Worm (Caenorhabditis elegans): ENCODE measurements around the gene crn-7.

DNA sequence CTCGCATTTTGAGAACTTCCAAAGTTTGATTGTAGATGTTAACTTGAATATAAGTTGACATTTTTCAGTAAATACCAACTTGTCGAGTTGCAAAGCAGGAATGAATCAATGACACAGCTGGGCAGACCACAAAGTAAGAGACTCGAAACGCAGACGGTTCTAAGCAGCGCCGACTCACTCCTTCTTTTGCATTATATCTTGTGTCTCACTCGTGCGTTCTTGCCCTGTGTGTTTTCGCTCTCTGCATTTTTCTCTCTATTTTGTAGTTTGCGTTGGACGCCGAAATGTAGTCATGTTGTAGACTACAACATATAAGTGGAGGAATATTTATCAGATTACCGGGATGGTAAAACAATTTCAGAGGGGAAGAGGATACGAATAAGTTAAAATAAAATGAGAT lies 25.5 kb upstream of the crn-7 start, which contains the start of gene C02F5.12:
- TF ChIP-seq ama-1 (optimal IDR thresholded peaks at IDR 0.05) (no peak), nfya-1 (tag; optimal IDR thresholded peaks at IDR 0.05) (no peak), pax-1 (tag; optimal IDR thresholded peaks at IDR 0.05) (no peak), syd-9 (tag; optimal IDR thresholded peaks at IDR 0.05) (no peak), pat-9 (tag; optimal IDR thresholded peaks at IDR 0.05) (no peak), ceh-18 (tag; optimal IDR thresholded peaks at IDR 0.05) (no peak), nhr-11 (tag; optimal IDR thresholded peaks at IDR 0.05) (no peak), ceh-34 (tag; optimal IDR thresholded peaks at IDR 0.05) (no peak), elt-2 (tag; optimal IDR thresholded peaks at IDR 0.05) (no peak), odd-2 (tag; optimal IDR thresholded peaks at IDR 0.05) (no peak), sdc-2 (tag; optimal IDR thresholded peaks at IDR 0.05) (no peak), sox-2 (GFP tag; IDR thresholded peaks at IDR 0.05) (no peak), ceh-31 (tag; optimal IDR thresholded peaks at IDR 0.05) (no peak)

Measured in whole organism, late embryonic.